Worm (Caenorhabditis elegans): ENCODE data around the gene Y57G7A.2.

Y57G7A.2 gene

ce11 chrII:1315245-1315644 is 19.4 kb downstream of the Y57G7A.2 start:
- TF ChIP-seq somi-1 (GFP tag; optimal IDR thresholded peaks at IDR 0.05), result no peak
- peak in 1 of 2 experiments; percentile 25 for TF ChIP-seq let-607 (tag; optimal IDR thresholded peaks at IDR 0.05)
- no peak for TF ChIP-seq F57C9.4 (tag; optimal IDR thresholded peaks at IDR 0.05)
- TF ChIP-seq ztf-26 (tag; optimal IDR thresholded peaks at IDR 0.05), result peak; percentile 49
- no peak for TF ChIP-seq ets-4 (GFP tag; optimal IDR thresholded peaks at IDR 0.05)
- peak; percentile 43 for TF ChIP-seq lin-40 (tag; optimal IDR thresholded peaks at IDR 0.05)
- peak; percentile 70 for TF ChIP-seq nhr-80 (tag; optimal IDR thresholded peaks at IDR 0.05)
- peak; percentile 71 for TF ChIP-seq K11D2.4 (GFP tag; IDR thresholded peaks at IDR 0.05)
- peak; percentile 4 for TF ChIP-seq atf-7 (tag; optimal IDR thresholded peaks at IDR 0.05)

ce11 chrII:1320412-1320811 is 24.5 kb downstream of the Y57G7A.2 start:
- TF ChIP-seq snpc-1.3 (tag; optimal IDR thresholded peaks at IDR 0.05; ENCODE audit: insufficient read depth) (peak; percentile 80), F37B4.10 (GFP tag; IDR thresholded peaks at IDR 0.05) (0 out of 2 replicates have a peak, but pooled peaks have one; percentile 38), ceh-58 (GFP tag; IDR thresholded peaks at IDR 0.05) (peak; percentile 47; the same call in 1 of the 2 replicates), gei-17 (GFP tag; optimal IDR thresholded peaks at IDR 0.05) (peak; percentile 75), lir-1 (GFP tag; conservative IDR thresholded peaks at IDR 0.05) (peak; percentile 91), ekl-4 (GFP tag; IDR thresholded peaks at IDR 0.05) (peak; percentile 97), K11D2.4 (GFP tag; IDR thresholded peaks at IDR 0.05) (peak; percentile 94), ccch-3 (GFP tag; optimal IDR thresholded peaks at IDR 0.05) (no peak), lin-40 (tag; optimal IDR thresholded peaks at IDR 0.05) (peak; percentile 97), snpc-3.4 (tag; optimal IDR thresholded peaks at IDR 0.05) (peak; percentile 92), ceh-100 (GFP tag; IDR thresholded peaks at IDR 0.05) (peak; percentile 85), hmg-1.2 (GFP tag; IDR thresholded peaks at IDR 0.05) (peak; percentile 96), fkh-3 (tag; optimal IDR thresholded peaks at IDR 0.05) (no peak), bed-2 (GFP tag; IDR thresholded peaks at IDR 0.05) (peak; percentile 67; the same call in 1 of the 2 replicates), nhr-90 (tag; optimal IDR thresholded peaks at IDR 0.05) (peak; percentile 72), nhr-120 (GFP tag; IDR thresholded peaks at IDR 0.05) (no peak), hlh-12 (tag; optimal IDR thresholded peaks at IDR 0.05) (no peak), ztf-6 (GFP tag; IDR thresholded peaks at IDR 0.05) (peak; percentile 85), die-1 (tag; optimal IDR thresholded peaks at IDR 0.05) (peak; percentile 40), ztf-18 (tag; optimal IDR thresholded peaks at IDR 0.05) (peak; percentile 73), xnd-1 (tag; optimal IDR thresholded peaks at IDR 0.05) (peak; percentile 71), mcd-1 (GFP tag; IDR thresholded peaks at IDR 0.05) (peak; percentile 95), mxl-1 (tag; optimal IDR thresholded peaks at IDR 0.05) (no peak), F49E8.2 (tag; optimal IDR thresholded peaks at IDR 0.05; ENCODE audit: insufficient read depth) (peak; percentile 92), nfya-2 (GFP tag; IDR thresholded peaks at IDR 0.05) (no peak), unc-130 (GFP tag; optimal IDR thresholded peaks at IDR 0.05) (peak; percentile 88), ztf-26 (tag; optimal IDR thresholded peaks at IDR 0.05) (peak; percentile 96), chd-7 (tag; optimal IDR thresholded peaks at IDR 0.05) (peak; percentile 89), Y53F4B.3 (GFP tag; IDR thresholded peaks at IDR 0.05) (peak; percentile 78; the same call in 1 of the 2 replicates), bed-1 (GFP tag; IDR thresholded peaks at IDR 0.05) (no peak), F22D6.2 (tag; optimal IDR thresholded peaks at IDR 0.05) (peak; percentile 49), T07F8.4 (tag; optimal IDR thresholded peaks at IDR 0.05) (no peak), Y95B8A.8 (GFP tag; IDR thresholded peaks at IDR 0.05) (peak; percentile 97), let-526 (GFP tag; IDR thresholded peaks at IDR 0.05) (peak; percentile 90), ZK185.1 (tag; optimal IDR thresholded peaks at IDR 0.05; ENCODE audit: poor library complexity, severe bottlenecking) (peak; percentile 88), ceh-79 (tag; optimal IDR thresholded peaks at IDR 0.05) (peak; percentile 57), pbrm-1 (GFP tag; IDR thresholded peaks at IDR 0.05) (peak; percentile 97), cebp-2 (GFP tag; IDR thresholded peaks at IDR 0.05) (peak; percentile 80; the same call in 1 of the 2 replicates), atf-7 (tag; optimal IDR thresholded peaks at IDR 0.05) (peak; percentile 89), tbx-9 (tag; optimal IDR thresholded peaks at IDR 0.05; ENCODE audit: borderline replicate concordance) (no peak), B0019.2 (GFP tag; conservative IDR thresholded peaks at IDR 0.05) (peak; percentile 89), dox-1 (GFP tag; IDR thresholded peaks at IDR 0.05) (peak; percentile 98)
